Fruit fly (Drosophila melanogaster) whole organism, pupa: Measurements from ENCODE around the gene CG32812.

ENCODE experiments used
- CG13204 ChIP-seq: fragments of 200-800 bp; sonication (Bioruptor generic); optimal IDR thresholded peaks from 2 replicates; lab custom pipeline; 2018; ENCODE audit warnings: missing biosample characterization, mild to moderate bottlenecking, missing genetic modification characterization, moderate library complexity
- CG14655 ChIP-seq: fragments of 200-800 bp; sonication (Bioruptor generic); optimal IDR thresholded peaks from 3 replicates; lab custom pipeline; 2017; ENCODE audit warnings: mild to moderate bottlenecking, missing biosample characterization, missing genetic modification reagents, missing genetic modification characterization
- CG17806 ChIP-seq: fragments of 200-800 bp; sonication (Bioruptor generic); optimal IDR thresholded peaks from 2 replicates; lab custom pipeline; 2018; ENCODE audit warnings: missing biosample characterization, mild to moderate bottlenecking, missing genetic modification characterization, moderate library complexity
- CG32121 ChIP-seq: fragments of 200-800 bp; sonication (Bioruptor generic); IDR thresholded peaks from 2 replicates; pipeline ENCODE4 v1.3.6; 2022; ENCODE audit warnings: missing biosample characterization, missing genetic modification characterization
- CG34367 ChIP-seq: fragments of 200-800 bp; sonication (Bioruptor generic); optimal IDR thresholded peaks from 2 replicates; lab custom pipeline; 2018; ENCODE audit warnings: missing biosample characterization, mild to moderate bottlenecking, missing genetic modification characterization
- CG8159 ChIP-seq: fragments of 200-800 bp; sonication (Bioruptor generic); optimal IDR thresholded peaks from 3 replicates; lab custom pipeline; 2018; ENCODE audit warnings: missing biosample characterization, mild to moderate bottlenecking, missing genetic modification characterization, moderate library complexity
- D1 ChIP-seq: fragments of 200-800 bp; sonication (Bioruptor generic); optimal IDR thresholded peaks from 2 replicates; lab custom pipeline; 2018; ENCODE audit warnings: missing biosample characterization, mild to moderate bottlenecking, missing genetic modification characterization, moderate library complexity
- Pif1A ChIP-seq: fragments of 200-800 bp; sonication (Bioruptor generic); optimal IDR thresholded peaks from 3 replicates; lab custom pipeline; 2016; ENCODE audit warnings: missing biosample characterization, missing genetic modification characterization
- Snoo ChIP-seq: fragments of 200-800 bp; sonication (Bioruptor generic); optimal IDR thresholded peaks from 3 replicates; lab custom pipeline; 2017; ENCODE audit warnings: missing biosample characterization, mild to moderate bottlenecking, missing genetic modification characterization, inconsistent platforms
- gl ChIP-seq: fragments of 200-800 bp; sonication (Bioruptor generic); optimal IDR thresholded peaks from 2 replicates; lab custom pipeline; 2018; ENCODE audit warnings: missing biosample characterization, mild to moderate bottlenecking, missing genetic modification characterization

- TF ChIP-seq CG17806, result no peak
- TF ChIP-seq CG13204 (GFP tag; lab: Kevin White, UChicago), result no peak
- TF ChIP-seq CG32121 (GFP tag; lab: Robert Waterston, UW), result no peak
- TF ChIP-seq D1 (tag; lab: Kevin White, UChicago), result no peak
- no peak for TF ChIP-seq CG14655 (GFP tag; lab: Kevin White, UChicago)
- no peak for TF ChIP-seq Pif1A (GFP tag; lab: Kevin White, UChicago)
- TF ChIP-seq CG8159, result no peak
- TF ChIP-seq CG34367 (tag; lab: Kevin White, UChicago), result no peak
- TF ChIP-seq Snoo (tag; lab: Kevin White, UChicago), result no peak
- no peak for TF ChIP-seq gl (tag; lab: Kevin White, UChicago)
These were observed at the start of gene CG32812 for dm6 chrX:1286868-1287835.
